Worm (Caenorhabditis elegans): ENCODE results near the gene srlf-13.

The srlf-13 gene

ce11 chrIV:10868629-10869251, 27.7 kb downstream of the srlf-13 start, which contains the start of gene F13E9.11:
Gene F13E9.11 (minus strand): TSS chrIV:10869135.
- TF ChIP-seq unc-62 (GFP tag; optimal IDR thresholded peaks at IDR 0.05): no peak

DNA sequence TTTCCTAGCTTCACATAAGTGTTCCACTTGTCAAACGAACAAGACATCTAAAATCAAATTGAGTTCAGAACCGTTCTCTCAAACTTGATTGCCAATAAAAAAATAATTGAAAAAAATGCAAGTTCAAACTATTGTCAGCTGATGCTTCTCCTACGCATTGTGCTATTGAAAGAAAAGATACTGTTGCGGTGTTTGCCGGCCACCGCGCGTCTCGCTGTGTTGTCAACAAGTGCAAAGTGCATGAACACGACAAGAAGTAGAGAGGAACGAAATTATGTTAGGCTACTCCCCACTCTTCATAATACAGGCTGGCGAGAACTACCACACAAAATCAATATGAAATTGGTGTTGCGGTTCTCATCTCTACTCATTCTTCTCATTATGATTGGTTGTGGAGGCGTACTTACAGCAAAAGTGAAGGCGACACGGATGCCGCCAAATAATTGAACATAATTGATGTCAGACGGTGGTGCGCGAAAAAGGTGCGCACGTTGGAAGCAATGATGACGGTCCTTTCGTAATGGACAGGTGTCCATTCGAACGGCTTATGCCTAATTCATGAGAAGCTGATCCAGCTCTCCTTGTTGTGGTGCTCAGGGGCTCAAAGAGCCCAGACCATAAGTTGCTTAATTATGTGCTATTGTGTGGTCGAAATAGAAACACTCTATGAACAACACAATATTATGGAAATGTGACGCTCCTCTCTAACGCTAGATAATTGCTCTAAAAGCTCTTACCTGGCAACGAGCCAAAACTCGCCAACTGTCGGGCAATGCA, 28.9 kb downstream of the srlf-13 start:
- no peak for TF ChIP-seq unc-62 (GFP tag; optimal IDR thresholded peaks at IDR 0.05)

ce11 chrIV:10864031-10864430, 32.4 kb downstream of the srlf-13 start, which contains the start of gene nish-1:
Gene nish-1 (plus strand): TSS chrIV:10864331.
- TF ChIP-seq unc-62 (GFP tag; optimal IDR thresholded peaks at IDR 0.05): no peak

DNA sequence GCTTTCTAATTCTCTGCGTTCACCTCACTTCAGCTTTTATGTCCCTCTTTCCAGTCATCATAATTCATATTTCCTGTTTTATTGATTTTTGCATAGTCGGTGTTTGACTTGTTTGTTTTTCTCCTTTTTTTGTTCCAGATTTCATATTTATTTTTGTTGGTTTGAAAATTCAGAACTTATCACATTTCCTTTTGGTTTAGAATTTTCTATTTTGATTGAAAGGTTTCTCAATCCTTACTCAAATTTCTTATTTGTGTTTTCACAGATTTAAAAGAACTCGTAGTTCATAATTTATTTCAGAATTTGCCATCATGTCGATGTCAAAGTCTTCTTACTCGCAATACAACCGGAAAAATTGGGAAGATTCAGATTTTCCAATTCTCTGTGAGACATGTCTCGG, 35.3 kb downstream of the srlf-13 start, which contains the start of gene rbm-22:
Gene rbm-22 (plus strand): TSS at position 301 of the 400 bp plus-strand sequence.
- TF ChIP-seq unc-62 (GFP tag; optimal IDR thresholded peaks at IDR 0.05): no peak

ce11 chrIV:10858300-10859016, 38.0 kb downstream of the srlf-13 start, which contains the start of the genes T11G6.2 and hars-1:
Gene T11G6.2 (minus strand): TSS chrIV:10858496.
Gene hars-1 (plus strand): TSS chrIV:10858957.
- TF ChIP-seq unc-62 (GFP tag; optimal IDR thresholded peaks at IDR 0.05): no peak

ce11 chrIV:10855946-10856345, 40.5 kb downstream of the srlf-13 start:
- no peak for TF ChIP-seq unc-62 (GFP tag; optimal IDR thresholded peaks at IDR 0.05)

- no peak for TF ChIP-seq unc-62 (GFP tag; optimal IDR thresholded peaks at IDR 0.05)
These were observed 41.4 kb downstream of the srlf-13 start, which contains the start of gene T11G6.3 for ce11 chrIV:10855049-10855448. Gene T11G6.3 (minus strand): TSS chrIV:10855237.

- no peak for TF ChIP-seq unc-62 (GFP tag; optimal IDR thresholded peaks at IDR 0.05)
These were observed 42.4 kb downstream of the srlf-13 start for ce11 chrIV:10854042-10854441.

DNA sequence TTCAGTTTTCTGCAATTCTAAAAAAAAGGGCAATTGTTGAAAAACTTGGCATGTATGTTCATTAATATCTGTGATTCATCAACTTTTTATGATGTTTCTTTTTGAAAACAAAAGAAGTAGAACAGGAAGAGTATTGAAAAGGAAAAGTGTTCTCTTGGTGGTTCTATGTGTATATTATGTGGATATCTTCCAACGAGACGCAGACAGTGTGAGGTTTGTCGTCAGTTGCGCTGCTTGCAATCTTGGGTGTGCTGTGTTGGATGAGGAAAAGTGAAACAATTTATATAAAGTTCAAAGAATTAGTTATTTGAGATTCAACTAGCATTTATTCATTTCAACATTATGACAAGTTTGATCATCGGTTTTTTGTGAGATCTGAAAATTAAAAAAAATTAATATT, 44.0 kb downstream of the srlf-13 start:
- TF ChIP-seq unc-62 (GFP tag; optimal IDR thresholded peaks at IDR 0.05): no peak

DNA sequence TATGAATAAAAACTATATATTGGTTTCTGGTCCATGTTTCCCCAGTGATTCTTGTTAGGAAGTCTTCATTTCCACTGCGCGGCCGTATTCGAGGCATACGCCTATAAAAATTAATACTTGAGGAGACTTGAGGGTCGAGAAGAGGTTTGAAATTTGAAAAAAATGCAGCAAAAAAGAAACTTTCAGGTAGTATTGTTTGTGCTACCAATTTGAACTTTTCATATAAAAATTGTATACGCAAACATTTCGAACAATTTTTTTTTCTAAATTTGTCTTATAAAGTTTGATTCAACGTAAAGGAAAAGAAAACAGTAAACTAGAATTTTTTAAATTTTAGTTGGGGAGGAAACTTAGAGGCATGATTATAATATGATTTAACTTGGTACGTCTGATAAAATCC, 44.6 kb downstream of the srlf-13 start, which contains the start of gene T11G6.4:
Gene T11G6.4 (minus strand): TSS at position 101 of the 400 bp plus-strand sequence.
- TF ChIP-seq unc-62 (GFP tag; optimal IDR thresholded peaks at IDR 0.05): no peak

- no peak for TF ChIP-seq unc-62 (GFP tag; optimal IDR thresholded peaks at IDR 0.05)
These were observed 45.3 kb downstream of the srlf-13 start for ce11 chrIV:10851136-10851535.

Data from whole organism, dauer.